Fruit fly (Drosophila melanogaster): ENCODE data around the gene dpr19.

The dpr19 gene

dm6 chr2L:10334854-10335277 lies 41.1 kb upstream of the dpr19 start (continued):
- no peak; the same call in 2 of the 3 replicates for TF ChIP-seq vnd (GFP tag; IDR thresholded peaks at IDR 0.05; ENCODE audit: partially characterized antibody)
- TF ChIP-seq so (GFP tag; IDR thresholded peaks at IDR 0.05): no peak; the same call in 1 of the 3 replicates
- peak; percentile 73 for TF ChIP-seq CHES-1-like (GFP tag; optimal IDR thresholded peaks at IDR 0.05)
- no peak; the same call in 2 of the 3 replicates for TF ChIP-seq dysf (GFP tag; IDR thresholded peaks at IDR 0.05)
- TF ChIP-seq CG7357 (GFP tag; IDR thresholded peaks at IDR 0.05): no peak
- TF ChIP-seq CG11247 (GFP tag; IDR thresholded peaks at IDR 0.05): no peak
- TF ChIP-seq CG34422 (GFP tag; IDR thresholded peaks at IDR 0.05): peak; percentile 54; the same call in 2 of the 3 replicates
- no peak for TF ChIP-seq crc (GFP tag; optimal IDR thresholded peaks at IDR 0.05)
- peak; percentile 60 for TF ChIP-seq CG3407 (GFP tag; optimal IDR thresholded peaks at IDR 0.05)
- peak; percentile 72 for TF ChIP-seq CG15696 (tag; optimal IDR thresholded peaks at IDR 0.05)
- peak; percentile 54 for TF ChIP-seq D19B (GFP tag; optimal IDR thresholded peaks at IDR 0.05)
- TF ChIP-seq CG14014 (GFP tag; IDR thresholded peaks at IDR 0.05): peak; percentile 56; the same call in 1 of the 2 replicates
- no peak for TF ChIP-seq CG11085 (GFP tag; IDR thresholded peaks at IDR 0.05)
- no peak for TF ChIP-seq CG17612 (GFP tag; IDR thresholded peaks at IDR 0.05)
- peak; percentile 7 for TF ChIP-seq CG12155 (GFP tag; optimal IDR thresholded peaks at IDR 0.05)
- TF ChIP-seq lab (GFP tag; optimal IDR thresholded peaks at IDR 0.05): peak; percentile 93
- no peak for TF ChIP-seq fru (optimal IDR thresholded peaks at IDR 0.05)
- no peak for TF ChIP-seq en (GFP tag; optimal IDR thresholded peaks at IDR 0.05)
- TF ChIP-seq phol (tag; optimal IDR thresholded peaks at IDR 0.05): no peak
- peak; percentile 77 for TF ChIP-seq CG6765 (GFP tag; optimal IDR thresholded peaks at IDR 0.05)
- no peak for TF ChIP-seq CG6654 (GFP tag; optimal IDR thresholded peaks at IDR 0.05)
- no peak; the same call in 2 of the 3 replicates for TF ChIP-seq ci (GFP tag; IDR thresholded peaks at IDR 0.05)
- peak; percentile 16 for TF ChIP-seq eyg (GFP tag; optimal IDR thresholded peaks at IDR 0.05)
- no peak for TF ChIP-seq CG10321 (GFP tag; IDR thresholded peaks at IDR 0.05)
- peak; percentile 48 for TF ChIP-seq Six4 (GFP tag; optimal IDR thresholded peaks at IDR 0.05)
- TF ChIP-seq shn (GFP tag; optimal IDR thresholded peaks at IDR 0.05): peak; percentile 57
- TF ChIP-seq bigmax (GFP tag; optimal IDR thresholded peaks at IDR 0.05): peak; percentile 57
- TF ChIP-seq klu (GFP tag; IDR thresholded peaks at IDR 0.05): no peak
- peak; percentile 2 for TF ChIP-seq CG4820 (GFP tag; optimal IDR thresholded peaks at IDR 0.05)
- TF ChIP-seq lola (GFP tag; optimal IDR thresholded peaks at IDR 0.05): peak in 2 of 3 experiments; percentile 45 to 82
- TF ChIP-seq CG11093 (GFP tag; IDR thresholded peaks at IDR 0.05): no peak
- TF ChIP-seq CG9727 (GFP tag; optimal IDR thresholded peaks at IDR 0.05): peak; percentile 57
- peak; percentile 47 for TF ChIP-seq dmrt99B (tag; optimal IDR thresholded peaks at IDR 0.05)
- no peak for TF ChIP-seq Sox102F (GFP tag; optimal IDR thresholded peaks at IDR 0.05)
- TF ChIP-seq crp (GFP tag; optimal IDR thresholded peaks at IDR 0.05): no peak
- no peak for TF ChIP-seq CG14860 (GFP tag; IDR thresholded peaks at IDR 0.05; ENCODE audit: partially characterized antibody)
- TF ChIP-seq exex (tag; optimal IDR thresholded peaks at IDR 0.05): peak; percentile 97
- peak; percentile 83 for TF ChIP-seq ftz-f1 (GFP tag; optimal IDR thresholded peaks at IDR 0.05)
- TF ChIP-seq gcm (GFP tag; optimal IDR thresholded peaks at IDR 0.05): peak; percentile 34
- no peak for TF ChIP-seq emc (GFP tag; optimal IDR thresholded peaks at IDR 0.05)
- peak; percentile 20 for TF ChIP-seq Hand (GFP tag; optimal IDR thresholded peaks at IDR 0.05)
- TF ChIP-seq CG17912 (GFP tag; optimal IDR thresholded peaks at IDR 0.05): peak; percentile 85
- peak; percentile 69 for TF ChIP-seq schlank (tag; optimal IDR thresholded peaks at IDR 0.05)
- no peak for TF ChIP-seq h (optimal IDR thresholded peaks at IDR 0.05)
- TF ChIP-seq CG9876 (GFP tag; optimal IDR thresholded peaks at IDR 0.05): no peak
- no peak for TF ChIP-seq Usf (GFP tag; optimal IDR thresholded peaks at IDR 0.05)
- TF ChIP-seq ERR (GFP tag; optimal IDR thresholded peaks at IDR 0.05): peak; percentile 44
- peak; percentile 25 for TF ChIP-seq HLH54F (GFP tag; optimal IDR thresholded peaks at IDR 0.05)
- peak; percentile 62 for TF ChIP-seq grau (tag; optimal IDR thresholded peaks at IDR 0.05)
- peak in 1 of 2 experiments; percentile 31 for TF ChIP-seq Trl (optimal IDR thresholded peaks at IDR 0.05)
- TF ChIP-seq Trl (GFP tag; optimal IDR thresholded peaks at IDR 0.05): peak; percentile 45
